Worm (Caenorhabditis elegans): ENCODE measurements around the gene sax-2.
A peak's percentile ranks its signal among the peaks of the same experiment; 100 is the strongest.

Gene sax-2

ce11 chrIII:5077150-5077814, 32.2 kb upstream of the sax-2 start, which contains the start of gene alh-1 (continued):
- no peak for TF ChIP-seq Y116A8C.19 (tag; optimal IDR thresholded peaks at IDR 0.05; ENCODE audit: borderline replicate concordance)
- TF ChIP-seq pag-3 (tag; optimal IDR thresholded peaks at IDR 0.05; ENCODE audit: borderline replicate concordance, insufficient read depth) = no peak
- TF ChIP-seq ceh-63 (GFP tag; optimal IDR thresholded peaks at IDR 0.05) = no peak
- TF ChIP-seq nhr-47 (tag; optimal IDR thresholded peaks at IDR 0.05) = no peak
- TF ChIP-seq ztf-11 (tag; optimal IDR thresholded peaks at IDR 0.05) = no peak
- peak in 1 of 2 experiments; percentile 7 for TF ChIP-seq lin-35 (GFP tag; optimal IDR thresholded peaks at IDR 0.05)

- TF ChIP-seq pax-3 (tag; optimal IDR thresholded peaks at IDR 0.05) = no peak
- peak; percentile 13 for TF ChIP-seq C04F5.9 (tag; optimal IDR thresholded peaks at IDR 0.05)
- TF ChIP-seq sptf-1 (tag; optimal IDR thresholded peaks at IDR 0.05) = no peak
- peak; percentile 49 for TF ChIP-seq swsn-7 (tag; optimal IDR thresholded peaks at IDR 0.05)
- TF ChIP-seq mef-2 (tag; optimal IDR thresholded peaks at IDR 0.05) = no peak
- TF ChIP-seq blmp-1 (tag; optimal IDR thresholded peaks at IDR 0.05) = peak; percentile 44
- TF ChIP-seq C16A3.4 (tag; optimal IDR thresholded peaks at IDR 0.05) = peak; percentile 68
- peak; percentile 46 to 60 for TF ChIP-seq lsy-2 (tag; optimal IDR thresholded peaks at IDR 0.05)
- TF ChIP-seq ceh-90 (tag; optimal IDR thresholded peaks at IDR 0.05) = no peak
- TF ChIP-seq sup-37 (GFP tag; optimal IDR thresholded peaks at IDR 0.05) = no peak
- no peak for TF ChIP-seq lir-3 (tag; optimal IDR thresholded peaks at IDR 0.05; ENCODE audit: poor library complexity)
- no peak for TF ChIP-seq unc-30 (tag; optimal IDR thresholded peaks at IDR 0.05)
- TF ChIP-seq fos-1 (tag; optimal IDR thresholded peaks at IDR 0.05) = no peak
- no peak for TF ChIP-seq nhr-84 (tag; optimal IDR thresholded peaks at IDR 0.05)
- no peak for TF ChIP-seq aly-2 (tag; optimal IDR thresholded peaks at IDR 0.05)
- TF ChIP-seq ceh-8 (GFP tag; optimal IDR thresholded peaks at IDR 0.05) = no peak
- peak; percentile 25 for TF ChIP-seq ztf-4 (tag; optimal IDR thresholded peaks at IDR 0.05)
- TF ChIP-seq fkh-10 (GFP tag; optimal IDR thresholded peaks at IDR 0.05) = no peak
- TF ChIP-seq unc-98 (GFP tag; IDR thresholded peaks at IDR 0.05) = no peak
- no peak for TF ChIP-seq tlp-1 (tag; optimal IDR thresholded peaks at IDR 0.05)
- no peak for TF ChIP-seq fkh-4 (tag; optimal IDR thresholded peaks at IDR 0.05; ENCODE audit: borderline replicate concordance)
- TF ChIP-seq lin-14 (GFP tag; optimal IDR thresholded peaks at IDR 0.05) = peak; percentile 94
- TF ChIP-seq efl-1 (optimal IDR thresholded peaks at IDR 0.05) = peak; percentile 9 to 38
- peak; percentile 27 to 91 for TF ChIP-seq efl-1 (GFP tag; optimal IDR thresholded peaks at IDR 0.05 in 1 of 2)
- TF ChIP-seq ces-1 (GFP tag; optimal IDR thresholded peaks at IDR 0.05) = no peak
- peak; percentile 44 for TF ChIP-seq jun-1 (tag; optimal IDR thresholded peaks at IDR 0.05)
- TF ChIP-seq dpl-1 (GFP tag; optimal IDR thresholded peaks at IDR 0.05) = peak in 2 of 3 experiments; percentile 36 to 56
- peak; percentile 87 for TF ChIP-seq snu-23 (GFP tag; optimal IDR thresholded peaks at IDR 0.05)
- no peak for TF ChIP-seq sox-4 (tag; optimal IDR thresholded peaks at IDR 0.05)
- TF ChIP-seq unc-86 (tag; optimal IDR thresholded peaks at IDR 0.05) = no peak
- no peak for TF ChIP-seq nhr-76 (tag; optimal IDR thresholded peaks at IDR 0.05)
- no peak for TF ChIP-seq dsc-1 (tag; optimal IDR thresholded peaks at IDR 0.05)
- TF ChIP-seq isw-1 (GFP tag; IDR thresholded peaks at IDR 0.05) = no peak
- peak; percentile 23 for TF ChIP-seq xbp-1 (tag; optimal IDR thresholded peaks at IDR 0.05)
- TF ChIP-seq ceh-88 (GFP tag; IDR thresholded peaks at IDR 0.05) = no peak
- TF ChIP-seq fkh-8 (tag; optimal IDR thresholded peaks at IDR 0.05) = peak; percentile 8
- peak in 1 of 3 experiments; percentile 11 for TF ChIP-seq ceh-82 (tag; optimal IDR thresholded peaks at IDR 0.05)
- TF ChIP-seq ceh-63 (GFP tag; optimal IDR thresholded peaks at IDR 0.05) = no peak
- TF ChIP-seq hpl-2 (GFP tag; optimal IDR thresholded peaks at IDR 0.05) = no peak
- no peak for TF ChIP-seq efl-3 (GFP tag; optimal IDR thresholded peaks at IDR 0.05)
- no peak for TF ChIP-seq alr-1 (tag; optimal IDR thresholded peaks at IDR 0.05; ENCODE audit: borderline replicate concordance)
- peak; percentile 41 for TF ChIP-seq irx-1 (tag; optimal IDR thresholded peaks at IDR 0.05)
- no peak for TF ChIP-seq nhr-28 (tag; optimal IDR thresholded peaks at IDR 0.05)
- no peak for TF ChIP-seq lin-39 (tag; optimal IDR thresholded peaks at IDR 0.05)
- no peak for TF ChIP-seq nhr-237 (tag; optimal IDR thresholded peaks at IDR 0.05)
- TF ChIP-seq nhr-71 (tag; optimal IDR thresholded peaks at IDR 0.05) = peak; percentile 94
Measured at ce11 chrIII:5078062-5078461, 31.4 kb upstream of the sax-2 start.

Measured in whole organism, L1 larva.